Worm (Caenorhabditis elegans) whole organism, L3 larva: Measurements from ENCODE around the gene C10G8.3.

Source experiments
- R02D3.7 ChIP-seq: fragments of 150-350 bp; optimal IDR thresholded peaks from 2 replicates; lab custom pipeline; 2014; ENCODE audit warnings: missing biosample characterization, missing genetic modification characterization
- ZK546.5 ChIP-seq: sonication (generic microtip); optimal IDR thresholded peaks from 2 replicates; lab custom pipeline; 2017; ENCODE audit warnings: missing biosample characterization, missing genetic modification characterization
- aly-2 ChIP-seq: fragments of 150-350 bp; optimal IDR thresholded peaks from 2 replicates; lab custom pipeline; 2014; ENCODE audit warnings: missing biosample characterization, missing genetic modification characterization
- ama-1 ChIP-seq: fragments of 150-350 bp; optimal IDR thresholded peaks from 2 replicates; lab custom pipeline; 2018
- ceh-82 ChIP-seq: fragments of 150-350 bp; optimal IDR thresholded peaks from 2 replicates; lab custom pipeline; 2014; ENCODE audit warnings: missing biosample characterization, missing genetic modification characterization
- ceh-9 ChIP-seq: sonication (generic microtip); optimal IDR thresholded peaks from 2 replicates; lab custom pipeline; 2018; ENCODE audit warnings: missing biosample characterization, missing genetic modification characterization
- egl-27 ChIP-seq: sonication (generic microtip); optimal IDR thresholded peaks from 4 replicates; lab custom pipeline; 2017; ENCODE audit warnings: missing biosample characterization, missing genetic modification reagents, missing genetic modification characterization
- elt-2 ChIP-seq: sonication (generic microtip); optimal IDR thresholded peaks from 2 replicates; lab custom pipeline; 2016; ENCODE audit warnings: missing genetic modification reagents, mild to moderate bottlenecking, missing genetic modification characterization, missing compliant biosample characterization
- elt-3 ChIP-seq, 3 experiments: fragments of 150-350 bp in 1 of 3; sonication (generic microtip) in 2 of 3; optimal IDR thresholded peaks; 2 replicates in 2 of 3; 4 replicates in 1 of 3; lab custom pipeline; 2014 to 2017; ENCODE audit warnings: missing biosample characterization in 3 of 3, missing genetic modification characterization in 3 of 3
- fkh-10 ChIP-seq: sonication (generic microtip); optimal IDR thresholded peaks from 2 replicates; lab custom pipeline; 2017; ENCODE audit warnings: missing biosample characterization, missing genetic modification reagents, missing genetic modification characterization
- fkh-2 ChIP-seq: fragments of 150-350 bp; optimal IDR thresholded peaks from 2 replicates; lab custom pipeline; 2014; ENCODE audit warnings: missing biosample characterization, missing genetic modification reagents, missing genetic modification characterization
- fos-1 ChIP-seq: fragments of 150-350 bp; optimal IDR thresholded peaks from 2 replicates; lab custom pipeline; 2014; ENCODE audit warnings: missing biosample characterization, missing genetic modification characterization
- hmg-11 ChIP-seq: sonication (generic microtip); optimal IDR thresholded peaks from 2 replicates; lab custom pipeline; 2016; ENCODE audit warnings: missing genetic modification characterization, missing compliant biosample characterization
- jun-1 ChIP-seq: fragments of 150-350 bp; optimal IDR thresholded peaks from 2 replicates; lab custom pipeline; 2014; ENCODE audit warnings: missing biosample characterization, missing genetic modification reagents, missing genetic modification characterization
- lin-15B ChIP-seq: fragments of 150-350 bp; optimal IDR thresholded peaks from 2 replicates; lab custom pipeline; 2014; ENCODE audit warnings: missing biosample characterization, missing genetic modification characterization
- lsy-12 ChIP-seq: sonication (generic microtip); optimal IDR thresholded peaks from 2 replicates; lab custom pipeline; 2016; ENCODE audit warnings: mild to moderate bottlenecking, missing genetic modification characterization, missing compliant biosample characterization
- nfya-1 ChIP-seq: sonication (generic microtip); optimal IDR thresholded peaks from 2 replicates; lab custom pipeline; 2017; ENCODE audit warnings: missing genetic modification characterization, mild to moderate bottlenecking, missing compliant biosample characterization, antibody characterized with exemption, moderate library complexity; ENCODE audit not compliant: insufficient read depth
- nhr-12 ChIP-seq: fragments of 150-350 bp; optimal IDR thresholded peaks from 2 replicates; lab custom pipeline; 2014; ENCODE audit warnings: missing biosample characterization, missing genetic modification characterization
- nhr-23 ChIP-seq: fragments of 150-350 bp; optimal IDR thresholded peaks from 2 replicates; lab custom pipeline; 2014; ENCODE audit warnings: missing biosample characterization, missing genetic modification reagents, missing genetic modification characterization
- nhr-28 ChIP-seq: fragments of 150-350 bp; optimal IDR thresholded peaks from 2 replicates; lab custom pipeline; 2014; ENCODE audit warnings: missing biosample characterization, missing genetic modification characterization
- nhr-43 ChIP-seq: sonication (generic microtip); optimal IDR thresholded peaks from 2 replicates; lab custom pipeline; 2016; ENCODE audit warnings: mild to moderate bottlenecking, missing genetic modification characterization, missing compliant biosample characterization; ENCODE audit not compliant: poor library complexity, severe bottlenecking
- nhr-77 ChIP-seq: fragments of 150-350 bp; optimal IDR thresholded peaks from 2 replicates; lab custom pipeline; 2014; ENCODE audit warnings: missing biosample characterization, missing genetic modification characterization
- pha-4 ChIP-seq: fragments of 150-350 bp; optimal IDR thresholded peaks from 2 replicates; lab custom pipeline; 2014; ENCODE audit warnings: missing biosample characterization, missing genetic modification reagents, missing genetic modification characterization
- pqm-1 ChIP-seq: fragments of 150-350 bp; optimal IDR thresholded peaks from 2 replicates; lab custom pipeline; 2017; ENCODE audit warnings: missing biosample characterization, missing genetic modification characterization, inconsistent platforms
- skn-1 ChIP-seq: fragments of 150-350 bp; optimal IDR thresholded peaks from 2 replicates; lab custom pipeline; 2014; ENCODE audit warnings: missing biosample characterization, missing genetic modification characterization
- snpc-4 ChIP-seq: fragments of 150-350 bp; optimal IDR thresholded peaks from 2 replicates; lab custom pipeline; 2014; ENCODE audit warnings: missing biosample characterization, missing genetic modification characterization
- tbx-2 ChIP-seq: sonication (generic microtip); optimal IDR thresholded peaks from 2 replicates; lab custom pipeline; 2016; ENCODE audit warnings: mild to moderate bottlenecking, missing genetic modification characterization, missing compliant biosample characterization
- unc-39 ChIP-seq: sonication (generic microtip); optimal IDR thresholded peaks from 4 replicates; lab custom pipeline; 2017; ENCODE audit warnings: missing biosample characterization, missing genetic modification characterization
- unc-62 ChIP-seq: fragments of 150-350 bp; sonication (generic microtip); optimal IDR thresholded peaks from 4 replicates; lab custom pipeline; 2014; ENCODE audit warnings: missing biosample characterization, missing genetic modification reagents, missing genetic modification characterization
- zag-1 ChIP-seq: fragments of 150-350 bp; optimal IDR thresholded peaks from 2 replicates; lab custom pipeline; 2014; ENCODE audit warnings: missing biosample characterization, missing genetic modification characterization
- ztf-11 ChIP-seq: fragments of 150-350 bp; optimal IDR thresholded peaks from 2 replicates; lab custom pipeline; 2014; ENCODE audit warnings: missing biosample characterization, missing genetic modification characterization
- ztf-4 ChIP-seq: fragments of 150-350 bp; optimal IDR thresholded peaks from 2 replicates; lab custom pipeline; 2014; ENCODE audit warnings: missing biosample characterization, missing genetic modification characterization

The C10G8.3 gene

DNA sequence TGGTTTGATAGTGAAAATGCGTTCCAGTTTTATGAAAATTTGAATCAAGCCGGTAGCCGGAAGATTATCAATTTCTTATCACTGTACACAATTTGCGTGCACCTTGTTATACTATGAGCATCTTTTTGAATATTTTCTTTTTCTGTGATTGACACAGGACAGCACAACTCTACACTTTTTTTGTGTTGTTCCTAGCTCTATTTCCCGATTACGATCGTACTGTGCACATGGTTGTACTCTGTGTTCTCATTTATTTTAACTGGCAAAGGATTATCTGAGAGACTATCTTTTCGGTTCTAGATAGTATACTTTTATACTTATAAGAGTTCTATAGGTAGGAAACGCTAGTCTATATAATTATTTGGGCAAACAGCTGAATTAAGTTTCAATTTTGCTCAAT is 40.5 kb upstream of the C10G8.3 start:
- TF ChIP-seq nhr-12 (tag; lab: Kevin White, UChicago), result no peak

DNA sequence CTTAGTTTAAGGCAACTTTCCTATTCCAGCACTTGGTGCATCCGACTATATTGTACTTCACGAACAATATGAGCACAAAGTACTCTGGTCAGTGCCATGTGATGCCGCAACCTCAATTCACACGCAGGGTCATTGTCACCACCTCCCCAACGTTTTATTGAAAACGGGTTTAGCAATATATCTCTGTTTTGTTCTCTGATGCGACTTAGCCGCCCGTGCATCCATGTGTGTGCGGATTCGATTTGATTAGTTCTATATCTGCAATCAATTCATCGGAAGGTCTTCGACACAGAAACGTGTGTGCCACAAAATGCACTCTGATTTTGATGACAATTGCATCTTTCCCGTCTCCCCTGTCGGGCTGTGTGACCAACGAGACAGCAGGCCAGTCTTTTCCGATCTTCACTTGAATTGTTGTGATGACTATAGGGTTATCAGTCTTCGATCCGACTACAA is 39.9 kb upstream of the C10G8.3 start:
- TF ChIP-seq pha-4 (tag; lab: Kevin White, UChicago), result no peak
- TF ChIP-seq lin-15B (tag; lab: Kevin White, UChicago), result no peak
- TF ChIP-seq unc-39 (tag; lab: Kevin White, UChicago), result no peak
- no peak for TF ChIP-seq fkh-2
- TF ChIP-seq egl-27 (tag; lab: Kevin White, UChicago), result no peak
- TF ChIP-seq lsy-12, result no peak
- TF ChIP-seq jun-1 (tag; lab: Kevin White, UChicago), result no peak
- no peak for TF ChIP-seq ztf-11
- no peak for TF ChIP-seq ama-1
- TF ChIP-seq nhr-12 (tag; lab: Kevin White, UChicago), result no peak
- peak; percentile 59 for TF ChIP-seq nhr-23
- no peak for TF ChIP-seq hmg-11 (tag; lab: Kevin White, UChicago)
- no peak for TF ChIP-seq elt-2 (tag; lab: Kevin White, UChicago)
- no peak for TF ChIP-seq zag-1
- no peak for TF ChIP-seq skn-1
- TF ChIP-seq ceh-82 (tag; lab: Kevin White, UChicago), result no peak
- no peak for TF ChIP-seq fkh-10
- no peak for TF ChIP-seq ztf-4 (tag; lab: Kevin White, UChicago)
- no peak for TF ChIP-seq elt-3 (tag; optimal IDR thresholded peaks at IDR 0.05; lab: Kevin White, UChicago)
- no peak for TF ChIP-seq snpc-4 (tag; lab: Kevin White, UChicago)
- no peak for TF ChIP-seq tbx-2 (tag; lab: Kevin White, UChicago)
- peak; percentile 2 for TF ChIP-seq pqm-1 (tag; lab: Kevin White, UChicago)
- peak; percentile 61 for TF ChIP-seq nhr-43

DNA sequence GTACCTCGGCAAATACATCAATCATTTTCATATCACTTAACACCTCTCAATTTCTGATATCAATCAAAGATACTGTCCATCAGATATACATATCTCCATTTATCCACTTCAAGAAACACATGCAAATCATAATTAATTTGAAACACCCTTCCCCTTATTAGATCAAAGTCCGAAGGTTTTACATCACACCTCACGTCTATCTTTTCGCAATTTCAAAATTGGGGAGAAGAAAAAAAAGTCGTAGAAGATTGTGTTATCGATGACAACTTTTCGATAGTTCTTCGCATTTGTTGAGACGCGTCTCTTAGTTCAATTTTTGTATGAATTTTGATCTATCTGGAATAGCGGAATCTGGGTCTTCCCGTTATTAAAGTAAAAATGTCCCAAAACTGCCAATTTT is 39.3 kb upstream of the C10G8.3 start:
- no peak for TF ChIP-seq hmg-11 (tag; lab: Kevin White, UChicago)
- TF ChIP-seq elt-2 (tag; lab: Kevin White, UChicago), result peak; percentile 4
- TF ChIP-seq nhr-43, result peak; percentile 21

DNA sequence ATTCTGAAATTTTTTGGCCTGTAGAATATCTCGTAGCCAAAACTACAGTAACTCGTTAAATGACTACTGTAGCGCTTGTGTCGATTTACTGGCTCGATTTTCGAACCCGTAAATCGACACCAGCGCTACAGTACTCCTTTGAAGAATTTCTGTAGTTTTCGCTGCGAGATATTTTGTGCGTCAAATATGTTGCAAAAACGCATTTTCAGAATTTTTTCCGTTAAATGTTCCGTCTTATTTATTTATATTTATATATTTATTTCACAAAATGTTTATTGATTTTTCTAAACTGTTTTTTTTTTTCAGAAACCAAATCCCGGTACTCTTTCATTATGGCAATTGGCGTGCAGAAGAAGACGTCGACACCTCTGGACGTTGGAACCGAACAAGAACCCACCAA is 38.8 kb upstream of the C10G8.3 start, which contains the start of gene natc-2:
natc-2 (plus strand) TSS at position 301 of the 400 bp plus-strand sequence.
- TF ChIP-seq skn-1, result no peak
- TF ChIP-seq fos-1 (tag; lab: Kevin White, UChicago), result no peak
- TF ChIP-seq nhr-28 (tag; lab: Kevin White, UChicago), result no peak
- TF ChIP-seq ZK546.5 (tag; lab: Kevin White, UChicago), result no peak
- no peak for TF ChIP-seq nhr-12 (tag; lab: Kevin White, UChicago)
- no peak for TF ChIP-seq pha-4 (tag; lab: Kevin White, UChicago)
- TF ChIP-seq nhr-77, result no peak
- TF ChIP-seq unc-62 (GFP tag; lab: Kevin White, UChicago), result no peak
- no peak for TF ChIP-seq jun-1 (tag; lab: Kevin White, UChicago)
- TF ChIP-seq ztf-4 (tag; lab: Kevin White, UChicago), result no peak
- TF ChIP-seq unc-39 (tag; lab: Kevin White, UChicago), result no peak
- TF ChIP-seq snpc-4 (tag; lab: Kevin White, UChicago), result no peak
- TF ChIP-seq R02D3.7 (tag; lab: Kevin White, UChicago), result no peak
- TF ChIP-seq ceh-9, result no peak

ce11 chrV:5274974-5275373 is 37.6 kb upstream of the C10G8.3 start:
- TF ChIP-seq pha-4 (tag; lab: Kevin White, UChicago) (peak; percentile 53), elt-2 (tag; lab: Kevin White, UChicago) (peak; percentile 9), nhr-23 (peak; percentile 51), lin-15B (tag; lab: Kevin White, UChicago) (peak; percentile 64), skn-1 (no peak), aly-2 (tag; lab: Kevin White, UChicago) (no peak), nhr-43 (peak; percentile 1), nfya-1 (tag; lab: Kevin White, UChicago) (peak; percentile 53), R02D3.7 (tag; lab: Kevin White, UChicago) (no peak)
